Worm (Caenorhabditis elegans) whole organism, early embryonic: Measurements from ENCODE around the gene F53F4.11.

Source experiments
- aly-1 ChIP-seq: sonication (generic microtip); optimal IDR thresholded peaks from 2 replicates; lab custom pipeline; 2016; ENCODE audit warnings: missing genetic modification characterization, missing compliant biosample characterization
- ama-1 ChIP-seq: fragments of 150-350 bp; optimal IDR thresholded peaks from 2 replicates; lab custom pipeline; 2014
- ceh-13 ChIP-seq: fragments of 200-800 bp; sonication (Bioruptor generic); optimal IDR thresholded peaks from 2 replicates; lab custom pipeline; 2018; ENCODE audit warnings: mild to moderate bottlenecking, missing genetic modification characterization, missing compliant biosample characterization
- ceh-36 ChIP-seq: sonication (generic microtip); optimal IDR thresholded peaks from 2 replicates; lab custom pipeline; 2016; ENCODE audit warnings: missing genetic modification characterization, inconsistent platforms, missing compliant biosample characterization
- ets-7 ChIP-seq: sonication (generic microtip); optimal IDR thresholded peaks from 2 replicates; lab custom pipeline; 2016; ENCODE audit warnings: missing genotype, missing genetic modification characterization, missing compliant biosample characterization
- hmbx-1 ChIP-seq: sonication (generic microtip); optimal IDR thresholded peaks from 2 replicates; lab custom pipeline; 2016; ENCODE audit warnings: mild to moderate bottlenecking, missing genetic modification characterization, missing compliant biosample characterization
- hmg-4 ChIP-seq: fragments of 200-800 bp; sonication (Bioruptor generic); optimal IDR thresholded peaks from 2 replicates; lab custom pipeline; 2018; ENCODE audit warnings: mild to moderate bottlenecking, missing genetic modification characterization, missing compliant biosample characterization
- hnd-1 ChIP-seq: sonication (generic microtip); optimal IDR thresholded peaks from 2 replicates; lab custom pipeline; 2016; ENCODE audit warnings: missing genetic modification characterization, missing compliant biosample characterization
- pes-1 ChIP-seq: fragments of 200-800 bp; sonication (Bioruptor generic); IDR thresholded peaks from 2 replicates; pipeline ENCODE4 v1.3.6; 2022; ENCODE audit warnings: missing genetic modification reagents, missing genetic modification characterization, missing compliant biosample characterization
- scrt-1 ChIP-seq: fragments of 200-800 bp; sonication (Bioruptor generic); IDR thresholded peaks from 2 replicates; pipeline ENCODE4 v1.3.6; 2022; ENCODE audit warnings: missing genetic modification characterization, missing compliant biosample characterization
- sea-1 ChIP-seq: fragments of 200-800 bp; sonication (Bioruptor generic); conservative IDR thresholded peaks from 2 replicates; pipeline ENCODE4 v1.3.6; 2022; ENCODE audit warnings: missing genetic modification characterization, missing compliant biosample characterization
- tbx-11 ChIP-seq: fragments of 200-800 bp; sonication (Bioruptor generic); IDR thresholded peaks from 2 replicates; pipeline ENCODE4 v1.3.6; 2022; ENCODE audit warnings: missing genetic modification characterization, missing compliant biosample characterization
- tbx-37 ChIP-seq: fragments of 200-800 bp; sonication (Bioruptor generic); conservative IDR thresholded peaks from 2 replicates; pipeline ENCODE4 v1.3.6; 2022; ENCODE audit warnings: missing genetic modification reagents, missing genetic modification characterization, missing compliant biosample characterization
- tra-4 ChIP-seq: sonication (generic microtip); optimal IDR thresholded peaks from 2 replicates; lab custom pipeline; 2017; ENCODE audit warnings: missing genetic modification characterization, missing compliant biosample characterization

ce11 chrV:13625517-13626097 is 1.3 kb upstream of the F53F4.11 start, which contains the start of the genes nduv-2 and F53F4.12:
- TF ChIP-seq ama-1 (no peak), tra-4 (tag; lab: Kevin White, UChicago) (no peak), ceh-13 (GFP tag; lab: Kevin White, UChicago) (no peak), scrt-1 (GFP tag; lab: Robert Waterston, UW) (no peak), hnd-1 (no peak), aly-1 (tag; lab: Kevin White, UChicago) (no peak), sea-1 (GFP tag; lab: Robert Waterston, UW) (no peak), tbx-37 (GFP tag; lab: Robert Waterston, UW) (no peak), hmbx-1 (no peak), ceh-36 (tag; lab: Kevin White, UChicago) (no peak), hmg-4 (GFP tag; lab: Kevin White, UChicago) (no peak), pes-1 (GFP tag; lab: Robert Waterston, UW) (no peak), tbx-11 (GFP tag; lab: Robert Waterston, UW) (no peak), ets-7 (no peak)
